Fruit fly (Drosophila melanogaster) whole organism, adult: ENCODE measurements around the gene slpr.

Experiments used
- CG11617 ChIP-seq: fragments of 200-800 bp; sonication (Bioruptor generic); optimal IDR thresholded peaks from 2 replicates; lab custom pipeline; 2017; ENCODE audit warnings: mild to moderate bottlenecking, missing biosample characterization, missing genetic modification reagents, missing genetic modification characterization
- CG12768 ChIP-seq: fragments of 200-800 bp; sonication (Bioruptor generic); optimal IDR thresholded peaks from 2 replicates; lab custom pipeline; 2017; ENCODE audit warnings: missing biosample characterization, missing genetic modification characterization, mild to moderate bottlenecking, moderate library complexity, missing genetic modification reagents
- CG14711 ChIP-seq: fragments of 200-800 bp; sonication (Bioruptor generic); optimal IDR thresholded peaks from 2 replicates; lab custom pipeline; 2018; ENCODE audit warnings: missing biosample characterization, mild to moderate bottlenecking, missing genetic modification characterization, moderate library complexity
- CG1620 ChIP-seq: fragments of 200-800 bp; sonication (Bioruptor generic); optimal IDR thresholded peaks from 2 replicates; lab custom pipeline; 2016; ENCODE audit warnings: missing biosample characterization, missing genetic modification characterization
- CG33017 ChIP-seq: fragments of 200-800 bp; sonication (Bioruptor generic); optimal IDR thresholded peaks from 2 replicates; lab custom pipeline; 2018; ENCODE audit warnings: missing biosample characterization, mild to moderate bottlenecking, missing genetic modification characterization, moderate library complexity
- CG5204 ChIP-seq: fragments of 200-800 bp; sonication (Bioruptor generic); optimal IDR thresholded peaks from 2 replicates; lab custom pipeline; 2016; ENCODE audit warnings: missing biosample characterization, missing genetic modification characterization
- CG7045 ChIP-seq: fragments of 200-800 bp; sonication (Bioruptor generic); optimal IDR thresholded peaks from 2 replicates; lab custom pipeline; 2017; ENCODE audit warnings: missing biosample characterization, mild to moderate bottlenecking, missing genetic modification characterization
- CG7101 ChIP-seq: fragments of 200-800 bp; sonication (Bioruptor generic); optimal IDR thresholded peaks from 2 replicates; lab custom pipeline; 2018; ENCODE audit warnings: missing biosample characterization, mild to moderate bottlenecking, missing genetic modification characterization, moderate library complexity
- Clk ChIP-seq: fragments of 200-800 bp; sonication (Bioruptor generic); optimal IDR thresholded peaks from 2 replicates; lab custom pipeline; 2017; ENCODE audit warnings: missing biosample characterization, missing genetic modification characterization
- Crg-1 ChIP-seq: fragments of 200-800 bp; sonication (Bioruptor generic); optimal IDR thresholded peaks from 2 replicates; lab custom pipeline; 2016; ENCODE audit warnings: missing biosample characterization, missing genetic modification characterization
- Hr96 ChIP-seq: fragments of 200-800 bp; sonication (Bioruptor generic); optimal IDR thresholded peaks from 2 replicates; lab custom pipeline; 2016; ENCODE audit warnings: missing biosample characterization, missing genetic modification characterization
- Mnt ChIP-seq: fragments of 200-800 bp; sonication (Bioruptor generic); optimal IDR thresholded peaks from 2 replicates; lab custom pipeline; 2016; ENCODE audit warnings: missing biosample characterization, mild to moderate bottlenecking, missing genetic modification characterization
- bab1 ChIP-seq: fragments of 200-800 bp; sonication (Bioruptor generic); optimal IDR thresholded peaks from 3 replicates; lab custom pipeline; 2019; ENCODE audit warnings: missing biosample characterization, mild to moderate bottlenecking, missing genetic modification characterization, moderate library complexity
- cic ChIP-seq: fragments of 200-800 bp; sonication (Bioruptor generic); optimal IDR thresholded peaks from 2 replicates; lab custom pipeline; 2017; ENCODE audit warnings: missing biosample characterization, mild to moderate bottlenecking, missing genetic modification characterization, moderate library complexity
- cnc ChIP-seq, 2 experiments: fragments of >200 bp; optimal IDR thresholded peaks; 2 replicates each; lab custom pipeline; 2017
- kay ChIP-seq: fragments of 200-800 bp; sonication (Bioruptor generic); peaks from one replicate; lab custom pipeline; 2016; ENCODE audit warnings: missing biosample characterization, missing genetic modification characterization, borderline replicate concordance
- ovo ChIP-seq: fragments of 200-800 bp; sonication (Bioruptor generic); optimal IDR thresholded peaks from 2 replicates; lab custom pipeline; 2016; ENCODE audit warnings: missing biosample characterization, missing genetic modification characterization
- pad ChIP-seq: fragments of 200-800 bp; sonication (Bioruptor generic); optimal IDR thresholded peaks from 3 replicates; lab custom pipeline; 2017; ENCODE audit warnings: missing biosample characterization, missing genetic modification characterization, mild to moderate bottlenecking, moderate library complexity, missing genetic modification reagents
- tj ChIP-seq: fragments of 200-800 bp; sonication (Bioruptor generic); optimal IDR thresholded peaks from 3 replicates; lab custom pipeline; 2017; ENCODE audit warnings: missing biosample characterization, mild to moderate bottlenecking, missing genetic modification characterization, moderate library complexity
- toe ChIP-seq: fragments of 200-800 bp; sonication (Bioruptor generic); optimal IDR thresholded peaks from 2 replicates; lab custom pipeline; 2016; ENCODE audit warnings: missing biosample characterization, missing genetic modification characterization

The slpr gene

DNA sequence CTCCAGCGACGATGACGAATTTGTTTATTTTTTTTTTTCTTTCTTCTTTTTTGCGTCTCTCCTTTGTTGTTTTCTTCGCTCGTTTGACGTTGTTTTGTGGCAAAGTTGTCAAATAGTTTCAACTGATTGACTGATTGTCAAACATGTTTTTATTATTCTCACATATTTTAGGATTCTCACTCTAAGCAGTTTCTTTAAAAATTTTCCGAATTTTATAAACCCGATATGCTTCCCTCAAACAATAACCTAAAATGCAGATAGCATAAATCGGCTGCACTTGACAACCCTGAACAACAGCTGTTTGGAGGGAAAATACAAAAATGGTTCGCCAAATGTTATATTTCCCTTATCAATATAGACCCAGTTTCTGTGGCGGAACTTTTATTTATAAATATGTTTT is 33.4 kb downstream of the slpr start, which contains the start of gene CG17982:
Gene CG17982, minus strand, starts transcription at position 299 of the 400 bp plus-strand sequence.
- TF ChIP-seq ovo (GFP tag; lab: Kevin White, UChicago) (peak; percentile 67), tj (peak; percentile 81), Hr96 (GFP tag; lab: Kevin White, UChicago) (no peak), kay (GFP tag; lab: Kevin White, UChicago) (no peak), CG5204 (GFP tag; lab: Kevin White, UChicago) (peak; percentile 82), toe (GFP tag; lab: Kevin White, UChicago) (peak; percentile 87), Clk (GFP tag; lab: Kevin White, UChicago) (peak; percentile 30), CG33017 (peak; percentile 83), CG7045 (GFP tag; lab: Kevin White, UChicago) (peak; percentile 78), Crg-1 (GFP tag; lab: Kevin White, UChicago) (peak; percentile 85), Mnt (GFP tag; lab: Kevin White, UChicago) (peak; percentile 90), CG11617 (peak; percentile 94), CG12768 (GFP tag; lab: Kevin White, UChicago) (peak; percentile 83), CG7101 (tag; lab: Kevin White, UChicago) (peak; percentile 95), pad (GFP tag; lab: Kevin White, UChicago) (peak; percentile 80), cic (GFP tag; lab: Kevin White, UChicago) (peak; percentile 42), CG1620 (GFP tag; lab: Kevin White, UChicago) (peak; percentile 93), bab1 (GFP tag; lab: Kevin White, UChicago) (peak; percentile 99), cnc (optimal IDR thresholded peaks at IDR 0.05; lab: Kevin White, UChicago) (no peak), CG14711 (tag; lab: Kevin White, UChicago) (peak; percentile 100)

DNA sequence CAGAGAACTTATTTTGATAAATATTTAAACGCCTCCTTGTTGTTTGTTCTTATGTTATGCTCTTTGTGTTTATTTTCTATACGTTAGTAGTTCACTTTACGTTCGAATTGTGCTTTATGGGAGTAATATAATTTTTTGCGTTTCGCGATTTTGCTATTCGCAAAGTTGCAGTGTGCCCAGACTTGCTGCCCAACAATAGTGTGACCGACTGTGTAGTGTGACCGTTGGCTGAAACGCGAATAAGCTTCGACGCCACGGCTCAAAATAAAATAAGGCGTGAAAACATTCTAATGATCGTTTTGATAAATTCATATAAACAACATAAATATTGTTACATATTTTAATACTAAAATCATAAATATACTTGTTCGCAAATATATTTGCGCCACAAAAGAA is 34.9 kb downstream of the slpr start, which contains the start of gene Smox:
Gene Smox, minus strand, starts transcription at position 213 of the 396 bp plus-strand sequence.
- TF ChIP-seq Mnt (GFP tag; lab: Kevin White, UChicago), result no peak
- no peak for TF ChIP-seq ovo (GFP tag; lab: Kevin White, UChicago)
- no peak for TF ChIP-seq CG7101 (tag; lab: Kevin White, UChicago)
- no peak for TF ChIP-seq CG1620 (GFP tag; lab: Kevin White, UChicago)
- no peak for TF ChIP-seq Crg-1 (GFP tag; lab: Kevin White, UChicago)
- TF ChIP-seq CG14711 (tag; lab: Kevin White, UChicago), result peak; percentile 22
- TF ChIP-seq CG12768 (GFP tag; lab: Kevin White, UChicago), result no peak
- TF ChIP-seq bab1 (GFP tag; lab: Kevin White, UChicago), result no peak
- no peak for TF ChIP-seq tj
- TF ChIP-seq CG33017, result peak; percentile 18
- no peak for TF ChIP-seq toe (GFP tag; lab: Kevin White, UChicago)

DNA sequence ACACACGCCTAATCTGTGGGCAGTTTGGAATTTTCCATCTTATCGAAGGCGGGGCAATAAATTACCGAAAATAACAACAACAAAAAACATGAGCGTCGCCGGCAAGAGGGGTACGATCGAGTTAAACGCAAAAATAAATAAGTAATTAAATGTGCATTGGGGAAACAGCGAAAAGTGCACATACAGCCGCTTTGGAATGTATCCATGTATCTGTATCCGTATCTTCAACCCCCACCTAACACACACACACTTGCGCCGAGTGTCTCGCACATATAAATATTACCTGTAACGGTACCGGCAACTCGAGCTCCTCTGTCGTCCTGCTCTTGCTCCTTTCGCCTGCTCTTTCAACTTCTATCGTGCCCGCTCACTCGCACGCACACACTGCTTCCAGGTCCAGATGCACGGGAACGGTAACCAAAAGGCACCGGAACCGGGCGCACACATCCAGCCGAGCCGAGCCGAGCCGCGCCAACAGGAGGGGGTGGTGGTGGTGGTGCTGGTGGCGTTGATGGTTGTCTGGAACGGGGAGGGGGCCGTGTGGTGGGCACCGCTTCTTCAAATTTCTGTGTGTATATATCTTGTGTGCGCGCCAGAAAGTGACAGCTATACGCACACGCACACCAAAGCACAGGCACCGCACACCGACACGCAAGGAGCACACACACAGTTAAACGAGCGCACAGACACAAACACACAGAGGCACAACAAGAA is 35.5 kb downstream of the slpr start:
- TF ChIP-seq Mnt (GFP tag; lab: Kevin White, UChicago) (peak; percentile 44), CG33017 (no peak), CG12768 (GFP tag; lab: Kevin White, UChicago) (peak; percentile 38), CG14711 (tag; lab: Kevin White, UChicago) (no peak), CG7101 (tag; lab: Kevin White, UChicago) (peak; percentile 16), CG11617 (peak; percentile 57), CG7045 (GFP tag; lab: Kevin White, UChicago) (no peak), cic (GFP tag; lab: Kevin White, UChicago) (peak; percentile 43), Clk (GFP tag; lab: Kevin White, UChicago) (no peak), tj (peak; percentile 84), cnc (optimal IDR thresholded peaks at IDR 0.05; lab: Kevin White, UChicago) (no peak), Hr96 (GFP tag; lab: Kevin White, UChicago) (no peak), toe (GFP tag; lab: Kevin White, UChicago) (no peak), kay (GFP tag; lab: Kevin White, UChicago) (no peak), bab1 (GFP tag; lab: Kevin White, UChicago) (no peak), CG1620 (GFP tag; lab: Kevin White, UChicago) (no peak), ovo (GFP tag; lab: Kevin White, UChicago) (peak; percentile 97), pad (GFP tag; lab: Kevin White, UChicago) (peak; percentile 98), Crg-1 (GFP tag; lab: Kevin White, UChicago) (peak; percentile 8), CG5204 (GFP tag; lab: Kevin White, UChicago) (no peak)

DNA sequence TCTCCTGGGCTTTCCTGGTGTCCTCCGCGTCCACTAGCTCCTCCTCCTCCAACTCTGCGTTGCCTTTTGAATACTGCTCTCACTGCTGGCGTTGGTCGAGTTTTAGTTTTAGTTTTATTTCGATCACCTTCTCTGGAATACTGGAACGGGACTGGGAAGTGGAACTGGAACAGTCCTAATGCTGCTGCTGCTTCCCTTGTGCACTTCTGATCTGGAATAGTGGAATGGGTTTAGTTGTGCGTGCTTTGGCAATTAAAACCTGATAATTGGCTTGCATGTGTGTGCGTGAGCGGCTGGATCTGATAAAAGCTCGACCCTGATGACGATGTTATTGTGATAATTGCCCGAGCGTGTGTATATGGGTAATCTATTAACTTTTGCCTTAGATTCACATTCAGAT is 36.3 kb downstream of the slpr start:
- TF ChIP-seq tj (no peak), CG33017 (no peak)

dm6 chrX:8137285-8137684 is 39.7 kb downstream of the slpr start:
- TF ChIP-seq CG14711 (tag; lab: Kevin White, UChicago) (no peak), Mnt (GFP tag; lab: Kevin White, UChicago) (no peak), CG7101 (tag; lab: Kevin White, UChicago) (no peak), CG11617 (no peak), cnc (optimal IDR thresholded peaks at IDR 0.05; lab: Kevin White, UChicago) (no peak), CG33017 (no peak), CG12768 (GFP tag; lab: Kevin White, UChicago) (no peak), Crg-1 (GFP tag; lab: Kevin White, UChicago) (no peak), bab1 (GFP tag; lab: Kevin White, UChicago) (no peak), CG1620 (GFP tag; lab: Kevin White, UChicago) (no peak), cic (GFP tag; lab: Kevin White, UChicago) (no peak), ovo (GFP tag; lab: Kevin White, UChicago) (no peak), Clk (GFP tag; lab: Kevin White, UChicago) (no peak), kay (GFP tag; lab: Kevin White, UChicago) (no peak), pad (GFP tag; lab: Kevin White, UChicago) (no peak)
